Worm (Caenorhabditis elegans) whole organism, L4 larva: Measurements from ENCODE around the gene abce-1.
A peak's percentile ranks its signal among the peaks of the same experiment; 100 is the strongest.

Experiments
- D1046.2 ChIP-seq: fragments of 200-800 bp; sonication (Bioruptor generic); IDR thresholded peaks from 2 replicates; pipeline ENCODE4 v1.3.6; 2022; ENCODE audit warnings: missing genetic modification characterization, missing compliant biosample characterization
- F10B5.3 ChIP-seq: sonication (generic microtip); optimal IDR thresholded peaks from 2 replicates; lab custom pipeline; 2016; ENCODE audit warnings: mild to moderate bottlenecking, missing genetic modification characterization, missing compliant biosample characterization
- F49E8.2 ChIP-seq: sonication (generic microtip); optimal IDR thresholded peaks from 2 replicates; lab custom pipeline; 2016; ENCODE audit warnings: missing compliant biosample characterization, mild to moderate bottlenecking, missing genetic modification characterization, borderline replicate concordance
- R02D3.7 ChIP-seq: fragments of 150-350 bp; sonication (generic microtip); optimal IDR thresholded peaks from 3 replicates; lab custom pipeline; 2014; ENCODE audit warnings: missing biosample characterization, missing genetic modification characterization
- T20F7.1 ChIP-seq: fragments of 200-800 bp; sonication (Bioruptor generic); optimal IDR thresholded peaks from 2 replicates; lab custom pipeline; 2018; ENCODE audit warnings: mild to moderate bottlenecking, missing genetic modification characterization, missing compliant biosample characterization
- T26A8.4 ChIP-seq: fragments of 200-800 bp; sonication (Bioruptor generic); IDR thresholded peaks from 2 replicates; pipeline ENCODE4 v1.3.6; 2022; ENCODE audit warnings: missing genetic modification characterization, missing compliant biosample characterization
- Y105C5A.15 ChIP-seq: fragments of 200-800 bp; sonication (Bioruptor generic); IDR thresholded peaks from 2 replicates; pipeline ENCODE4 v1.3.6; 2022; ENCODE audit warnings: missing genetic modification characterization, missing compliant biosample characterization
- aly-2 ChIP-seq: sonication (generic microtip); optimal IDR thresholded peaks from 2 replicates; lab custom pipeline; 2018; ENCODE audit warnings: missing biosample characterization, missing genetic modification characterization
- ceh-28 ChIP-seq: fragments of 150-350 bp; optimal IDR thresholded peaks from 2 replicates; lab custom pipeline; 2014; ENCODE audit warnings: missing biosample characterization, missing genetic modification reagents, missing genetic modification characterization
- ceh-32 ChIP-seq: sonication (generic microtip); optimal IDR thresholded peaks from 2 replicates; lab custom pipeline; 2016; ENCODE audit warnings: mild to moderate bottlenecking, missing genetic modification characterization, missing compliant biosample characterization; ENCODE audit not compliant: poor library complexity
- ceh-44 ChIP-seq: fragments of 200-800 bp; sonication (Bioruptor generic); IDR thresholded peaks from 2 replicates; pipeline ENCODE4 v1.3.6; 2022; ENCODE audit warnings: missing genetic modification reagents, missing genetic modification characterization, missing compliant biosample characterization
- ceh-62 ChIP-seq: sonication (generic microtip); optimal IDR thresholded peaks from 2 replicates; lab custom pipeline; 2017; ENCODE audit warnings: missing biosample characterization, missing genetic modification characterization
- ctbp-1 ChIP-seq: fragments of 200-800 bp; sonication (Bioruptor generic); IDR thresholded peaks from 2 replicates; pipeline ENCODE4 v1.3.6; 2022; ENCODE audit warnings: missing genetic modification reagents, missing genetic modification characterization, missing compliant biosample characterization
- daf-12 ChIP-seq: fragments of 150-350 bp; optimal IDR thresholded peaks from 2 replicates; lab custom pipeline; 2014; ENCODE audit warnings: missing biosample characterization, missing genetic modification reagents, missing genetic modification characterization
- daf-16 ChIP-seq, 3 experiments: sonication (generic microtip); optimal IDR thresholded peaks; 2 replicates each; lab custom pipeline; 2016 to 2017; ENCODE audit warnings: missing genetic modification characterization in 3 of 3, missing genetic modification reagents in 3 of 3, mild to moderate bottlenecking in 2 of 3, missing compliant biosample characterization in 2 of 3, missing biosample characterization in 1 of 3, moderate library complexity in 1 of 3
- dmd-6 ChIP-seq: fragments of 200-800 bp; sonication (Bioruptor generic); IDR thresholded peaks from 2 replicates; pipeline ENCODE4 v1.3.6; 2022; ENCODE audit warnings: missing genetic modification reagents, missing genetic modification characterization, missing compliant biosample characterization
- dmd-8 ChIP-seq: fragments of 200-800 bp; sonication (Bioruptor generic); IDR thresholded peaks from 2 replicates; pipeline ENCODE4 v1.3.6; 2022; ENCODE audit warnings: missing genetic modification characterization, missing compliant biosample characterization
- dpl-1 ChIP-seq: fragments of 150-350 bp; optimal IDR thresholded peaks from 2 replicates; lab custom pipeline; 2014; ENCODE audit warnings: missing biosample characterization, missing genetic modification reagents, missing genetic modification characterization
- dve-1 ChIP-seq: sonication (generic microtip); optimal IDR thresholded peaks from 2 replicates; lab custom pipeline; 2017; ENCODE audit warnings: antibody characterized with exemption, mild to moderate bottlenecking, missing genetic modification characterization, missing compliant biosample characterization; ENCODE audit not compliant: insufficient read depth
- egl-43 ChIP-seq: fragments of 200-800 bp; sonication (Bioruptor generic); IDR thresholded peaks from 2 replicates; pipeline ENCODE4 v1.3.6; 2022; ENCODE audit warnings: missing genetic modification reagents, missing genetic modification characterization, missing compliant biosample characterization
- hif-1 ChIP-seq, 2 experiments: sonication (generic microtip); optimal IDR thresholded peaks; 2 replicates each; lab custom pipeline; 2016 to 2017; ENCODE audit warnings: missing compliant biosample characterization in 2 of 2, missing genetic modification characterization in 2 of 2, missing genetic modification reagents in 2 of 2, missing genotype in 2 of 2, mild to moderate bottlenecking in 1 of 2
- hlh-11 ChIP-seq: fragments of 200-800 bp; sonication (Bioruptor generic); optimal IDR thresholded peaks from 2 replicates; lab custom pipeline; 2018; ENCODE audit warnings: mild to moderate bottlenecking, missing genetic modification characterization, missing compliant biosample characterization
- hlh-30 ChIP-seq: sonication (generic microtip); optimal IDR thresholded peaks from 2 replicates; lab custom pipeline; 2017; ENCODE audit warnings: antibody characterized with exemption, mild to moderate bottlenecking, missing genetic modification characterization, missing compliant biosample characterization; ENCODE audit not compliant: insufficient read depth
- hmg-1.1 ChIP-seq: fragments of 200-800 bp; sonication (Bioruptor generic); IDR thresholded peaks from 2 replicates; pipeline ENCODE4 v1.3.6; 2022; ENCODE audit warnings: missing genetic modification reagents, missing genetic modification characterization, missing compliant biosample characterization
- jun-1 ChIP-seq: fragments of 150-350 bp; optimal IDR thresholded peaks from 2 replicates; lab custom pipeline; 2014; ENCODE audit warnings: missing biosample characterization, missing genetic modification reagents, missing genetic modification characterization
- lin-1 ChIP-seq: fragments of 200-800 bp; sonication (Bioruptor generic); IDR thresholded peaks from 2 replicates; pipeline ENCODE4 v1.3.6; 2022; ENCODE audit warnings: missing genetic modification reagents, missing genetic modification characterization, missing compliant biosample characterization
- lin-13 ChIP-seq: fragments of 150-350 bp; optimal IDR thresholded peaks from 2 replicates; lab custom pipeline; 2014; ENCODE audit warnings: missing biosample characterization, missing genetic modification reagents, missing genetic modification characterization
- lin-39 ChIP-seq: fragments of 150-350 bp; optimal IDR thresholded peaks from 2 replicates; lab custom pipeline; 2014; ENCODE audit warnings: missing biosample characterization, missing genetic modification reagents, missing genetic modification characterization
- lir-3 ChIP-seq: sonication (generic microtip); optimal IDR thresholded peaks from 2 replicates; lab custom pipeline; 2016; ENCODE audit warnings: mild to moderate bottlenecking, missing genetic modification characterization, missing compliant biosample characterization
- lsy-2 ChIP-seq, 2 experiments: fragments of 150-350 bp in 1 of 2; sonication (generic microtip) in 1 of 2; optimal IDR thresholded peaks; 2 replicates each; lab custom pipeline; 2014 to 2017; ENCODE audit warnings: missing biosample characterization in 2 of 2, missing genetic modification characterization in 2 of 2
- madf-9 ChIP-seq: fragments of 200-800 bp; sonication (Bioruptor generic); conservative IDR thresholded peaks from 2 replicates; pipeline ENCODE4 v1.3.6; 2022; ENCODE audit warnings: missing genetic modification reagents, missing genetic modification characterization, missing compliant biosample characterization
- mdt-29 ChIP-seq: fragments of 200-800 bp; sonication (Bioruptor generic); IDR thresholded peaks from 2 replicates; pipeline ENCODE4 v1.3.6; 2022; ENCODE audit warnings: missing genetic modification reagents, missing genetic modification characterization, missing compliant biosample characterization
- mep-1 ChIP-seq: fragments of 150-350 bp; sonication (generic microtip); optimal IDR thresholded peaks from 3 replicates; lab custom pipeline; 2014; ENCODE audit warnings: missing biosample characterization, missing genetic modification characterization
- mxl-3 ChIP-seq: fragments of 200-800 bp; sonication (Bioruptor generic); optimal IDR thresholded peaks from 2 replicates; lab custom pipeline; 2018; ENCODE audit warnings: mild to moderate bottlenecking, missing genetic modification characterization, missing compliant biosample characterization
- nhr-11 ChIP-seq: fragments of 150-350 bp; optimal IDR thresholded peaks from 2 replicates; lab custom pipeline; 2014; ENCODE audit warnings: missing biosample characterization, missing genetic modification characterization
- nhr-237 ChIP-seq: sonication (generic microtip); optimal IDR thresholded peaks from 2 replicates; lab custom pipeline; 2017; ENCODE audit warnings: missing biosample characterization, missing genetic modification characterization
- nhr-28 ChIP-seq: fragments of 150-350 bp; optimal IDR thresholded peaks from 2 replicates; lab custom pipeline; 2014; ENCODE audit warnings: missing biosample characterization, missing genetic modification characterization
- nhr-48 ChIP-seq: sonication (generic microtip); optimal IDR thresholded peaks from 2 replicates; lab custom pipeline; 2016; ENCODE audit warnings: mild to moderate bottlenecking, missing genetic modification characterization, missing compliant biosample characterization
- nhr-6 ChIP-seq: fragments of 150-350 bp; optimal IDR thresholded peaks from 2 replicates; lab custom pipeline; 2014; ENCODE audit warnings: missing biosample characterization, missing genetic modification characterization
- nhr-76 ChIP-seq: fragments of 150-350 bp; optimal IDR thresholded peaks from 2 replicates; lab custom pipeline; 2014; ENCODE audit warnings: missing biosample characterization, missing genetic modification characterization
- nhr-77 ChIP-seq: fragments of 150-350 bp; optimal IDR thresholded peaks from 2 replicates; lab custom pipeline; 2014; ENCODE audit warnings: missing biosample characterization, missing genetic modification characterization
- php-3 ChIP-seq: fragments of 200-800 bp; sonication (Bioruptor generic); IDR thresholded peaks from 2 replicates; pipeline ENCODE4 v1.3.6; 2022; ENCODE audit warnings: missing genetic modification reagents, missing genetic modification characterization, missing compliant biosample characterization
- pqm-1 ChIP-seq: sonication (generic microtip); optimal IDR thresholded peaks from 2 replicates; lab custom pipeline; 2017; ENCODE audit warnings: missing biosample characterization, missing genetic modification characterization
- rbr-2 ChIP-seq: sonication (generic microtip); optimal IDR thresholded peaks from 2 replicates; lab custom pipeline; 2016; ENCODE audit warnings: missing genotype, missing genetic modification characterization, missing compliant biosample characterization
- saeg-2 ChIP-seq: fragments of 200-800 bp; sonication (Bioruptor generic); IDR thresholded peaks from 2 replicates; pipeline ENCODE4 v1.3.6; 2022; ENCODE audit warnings: missing genetic modification reagents, missing genetic modification characterization, missing compliant biosample characterization
- tag-97 ChIP-seq: fragments of 200-800 bp; sonication (Bioruptor generic); IDR thresholded peaks from 2 replicates; pipeline ENCODE4 v1.3.6; 2022; ENCODE audit warnings: missing genetic modification characterization, missing compliant biosample characterization
- unc-130 ChIP-seq: sonication (generic microtip); optimal IDR thresholded peaks from 2 replicates; lab custom pipeline; 2016; ENCODE audit warnings: missing genetic modification reagents, missing genetic modification characterization, missing compliant biosample characterization
- unc-39 ChIP-seq: sonication (generic microtip); optimal IDR thresholded peaks from 2 replicates; lab custom pipeline; 2017; ENCODE audit warnings: missing biosample characterization, missing genetic modification characterization
- unc-62 ChIP-seq, 3 experiments: fragments of 150-350 bp in 1 of 3; sonication (generic microtip); optimal IDR thresholded peaks in 2 of 3; peaks in 1 of 3; 1 replicate in 1 of 3; 2 replicates in 2 of 3; lab custom pipeline; 2014 to 2017; ENCODE audit warnings: missing biosample characterization in 3 of 3, missing genetic modification characterization in 3 of 3, missing genetic modification reagents in 3 of 3, missing genotype in 1 of 3
- zfp-2 ChIP-seq: sonication (generic microtip); optimal IDR thresholded peaks from 2 replicates; lab custom pipeline; 2016; ENCODE audit warnings: mild to moderate bottlenecking, missing genetic modification characterization, missing compliant biosample characterization
- zip-2 ChIP-seq: fragments of 150-350 bp; optimal IDR thresholded peaks from 2 replicates; lab custom pipeline; 2014; ENCODE audit warnings: missing biosample characterization, missing genetic modification characterization
- ztf-7 ChIP-seq: fragments of 150-350 bp; optimal IDR thresholded peaks from 2 replicates; lab custom pipeline; 2014; ENCODE audit warnings: missing biosample characterization, missing genetic modification characterization

Gene abce-1

ce11 chrIII:13182003-13182402 is 28.4 kb downstream of the abce-1 start:
- no peak for TF ChIP-seq T26A8.4 (GFP tag; lab: Robert Waterston, UW)
- TF ChIP-seq ceh-44, result no peak
- TF ChIP-seq lin-39, result no peak
- TF ChIP-seq Y105C5A.15 (GFP tag; lab: Robert Waterston, UW), result no peak
- TF ChIP-seq nhr-237 (tag; lab: Kevin White, UChicago), result no peak
- peak; percentile 35 for TF ChIP-seq mep-1 (tag; lab: Kevin White, UChicago)
- TF ChIP-seq lin-13 (GFP tag; lab: Kevin White, UChicago), result no peak
- no peak for TF ChIP-seq hmg-1.1
- TF ChIP-seq tag-97 (GFP tag; lab: Robert Waterston, UW), result no peak
- TF ChIP-seq nhr-77, result no peak
- TF ChIP-seq ceh-28 (tag; lab: Kevin White, UChicago), result no peak
- TF ChIP-seq daf-16 (GFP tag; optimal IDR thresholded peaks at IDR 0.05; lab: Kevin White, UChicago), result no peak
- TF ChIP-seq daf-16 (tag; optimal IDR thresholded peaks at IDR 0.05; lab: Kevin White, UChicago), result no peak
- TF ChIP-seq zip-2, result no peak
- no peak for TF ChIP-seq unc-130 (GFP tag; lab: Kevin White, UChicago)
- no peak for TF ChIP-seq mdt-29
- TF ChIP-seq nhr-11 (tag; lab: Kevin White, UChicago), result no peak
- 0 out of 2 replicates have a peak, but pooled peaks have one; percentile 9 for TF ChIP-seq lin-1
- TF ChIP-seq ctbp-1 (GFP tag; lab: Robert Waterston, UW), result no peak
- TF ChIP-seq nhr-48 (tag; lab: Kevin White, UChicago), result no peak
- no peak for TF ChIP-seq aly-2 (tag; lab: Kevin White, UChicago)
- no peak for TF ChIP-seq nhr-6 (tag; lab: Kevin White, UChicago)
- TF ChIP-seq nhr-28 (tag; lab: Kevin White, UChicago), result peak; percentile 32
- peak; percentile 55 for TF ChIP-seq mxl-3
- no peak for TF ChIP-seq F10B5.3 (tag; lab: Kevin White, UChicago)
- no peak for TF ChIP-seq unc-39 (tag; lab: Kevin White, UChicago)
- no peak for TF ChIP-seq egl-43
- TF ChIP-seq zfp-2, result no peak
- TF ChIP-seq dmd-8, result no peak
- no peak for TF ChIP-seq F49E8.2 (tag; lab: Kevin White, UChicago)
- TF ChIP-seq dve-1 (tag; lab: Kevin White, UChicago), result peak; percentile 84
- TF ChIP-seq dpl-1 (GFP tag; lab: Kevin White, UChicago), result peak; percentile 19
- TF ChIP-seq daf-12 (tag; lab: Kevin White, UChicago), result no peak
- no peak for TF ChIP-seq rbr-2 (tag; lab: Kevin White, UChicago)
- TF ChIP-seq nhr-76 (tag; lab: Kevin White, UChicago), result no peak
- no peak for TF ChIP-seq hlh-11
- TF ChIP-seq pqm-1, result no peak
- TF ChIP-seq saeg-2 (GFP tag; lab: Robert Waterston, UW), result no peak
- no peak for TF ChIP-seq madf-9 (GFP tag; lab: Robert Waterston, UW)
- TF ChIP-seq lir-3 (tag; lab: Kevin White, UChicago), result no peak
- TF ChIP-seq T20F7.1 (GFP tag; lab: Kevin White, UChicago), result no peak
- TF ChIP-seq D1046.2 (GFP tag; lab: Robert Waterston, UW), result no peak
- TF ChIP-seq ceh-62 (tag; lab: Kevin White, UChicago), result no peak
- peak; percentile 60 for TF ChIP-seq hlh-30 (tag; lab: Kevin White, UChicago)
- peak in 1 of 2 experiments; percentile 82 for TF ChIP-seq unc-62 (GFP tag; optimal IDR thresholded peaks at IDR 0.05 in 1 of 2; lab: Kevin White, UChicago)
- TF ChIP-seq unc-62 (tag; optimal IDR thresholded peaks at IDR 0.05; lab: Kevin White, UChicago), result no peak
- peak in 1 of 2 experiments; percentile 62 for TF ChIP-seq lsy-2 (tag; optimal IDR thresholded peaks at IDR 0.05; lab: Kevin White, UChicago)
- no peak for TF ChIP-seq php-3 (GFP tag; lab: Robert Waterston, UW)
- TF ChIP-seq hif-1 (tag; optimal IDR thresholded peaks at IDR 0.05; lab: Kevin White, UChicago), result no peak
- TF ChIP-seq ztf-7 (tag; lab: Kevin White, UChicago), result no peak
- TF ChIP-seq dmd-6 (GFP tag; lab: Robert Waterston, UW), result no peak
- TF ChIP-seq ceh-32, result no peak
- no peak for TF ChIP-seq R02D3.7 (tag; lab: Kevin White, UChicago)
- no peak for TF ChIP-seq jun-1
